Worm (Caenorhabditis elegans): ENCODE measurements around the gene srz-97.
A peak's percentile ranks its signal among the peaks of the same experiment; 100 is the strongest.

srz-97 gene

ce11 chrV:14422317-14422716 lies 45.7 kb downstream of the srz-97 start, which contains the start of gene pas-1:
TSS of gene pas-1 (minus strand) at chrV:14422618.
- TF ChIP-seq zag-1 (tag; optimal IDR thresholded peaks at IDR 0.05), result no peak
- no peak for TF ChIP-seq elt-3 (tag; optimal IDR thresholded peaks at IDR 0.05)
- TF ChIP-seq ceh-82 (tag; optimal IDR thresholded peaks at IDR 0.05), result no peak
- TF ChIP-seq skn-1 (tag; optimal IDR thresholded peaks at IDR 0.05), result no peak
- no peak for TF ChIP-seq unc-39 (tag; optimal IDR thresholded peaks at IDR 0.05)
- no peak for TF ChIP-seq sem-4 (tag; optimal IDR thresholded peaks at IDR 0.05)
- no peak for TF ChIP-seq alr-1 (tag; optimal IDR thresholded peaks at IDR 0.05)
- TF ChIP-seq egl-27 (tag; optimal IDR thresholded peaks at IDR 0.05), result no peak
- no peak for TF ChIP-seq crh-2 (tag; optimal IDR thresholded peaks at IDR 0.05)
- TF ChIP-seq R02D3.7 (tag; optimal IDR thresholded peaks at IDR 0.05), result no peak
- no peak for TF ChIP-seq unc-62 (GFP tag; optimal IDR thresholded peaks at IDR 0.05)
- TF ChIP-seq aly-2 (tag; optimal IDR thresholded peaks at IDR 0.05), result no peak
- TF ChIP-seq nhr-10 (tag; optimal IDR thresholded peaks at IDR 0.05), result no peak
- no peak for TF ChIP-seq Y55F3AM.14 (GFP tag; optimal IDR thresholded peaks at IDR 0.05)
- no peak for TF ChIP-seq lin-39 (tag; optimal IDR thresholded peaks at IDR 0.05)
- no peak for TF ChIP-seq nhr-6 (tag; optimal IDR thresholded peaks at IDR 0.05)
- TF ChIP-seq nhr-129 (tag; optimal IDR thresholded peaks at IDR 0.05), result no peak
- no peak for TF ChIP-seq fos-1 (tag; optimal IDR thresholded peaks at IDR 0.05)
- no peak for TF ChIP-seq mbf-1 (tag; optimal IDR thresholded peaks at IDR 0.05)
- no peak for TF ChIP-seq ceh-16 (tag; optimal IDR thresholded peaks at IDR 0.05)

DNA sequence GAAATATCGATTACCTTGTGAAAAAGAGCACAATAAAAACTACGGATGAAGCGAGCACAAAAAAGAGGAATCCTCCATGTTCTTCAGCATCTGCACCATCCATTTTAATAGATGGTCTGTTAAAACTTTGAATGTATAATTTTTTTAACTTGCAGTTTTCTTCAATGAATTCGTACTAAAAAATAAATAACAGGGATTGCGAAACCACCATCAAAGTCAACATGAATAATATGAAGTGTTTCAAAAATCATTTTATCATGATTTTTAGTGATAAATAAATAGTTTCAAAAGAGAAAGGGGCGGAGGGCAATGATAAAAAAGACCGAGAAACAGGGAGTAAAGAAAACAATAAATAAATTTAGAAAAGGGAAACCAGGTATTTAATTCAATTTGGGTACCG lies 46.7 kb downstream of the srz-97 start, which contains the start of gene dhs-22:
TSS of gene dhs-22 (minus strand) at position 116 of the 400 bp plus-strand sequence.
- no peak for TF ChIP-seq blmp-1 (tag; optimal IDR thresholded peaks at IDR 0.05; ENCODE audit: insufficient read depth)
- TF ChIP-seq lin-11 (tag; optimal IDR thresholded peaks at IDR 0.05), result no peak
- TF ChIP-seq ztf-1 (GFP tag; conservative IDR thresholded peaks at IDR 0.05), result no peak
- no peak for TF ChIP-seq snpc-4 (tag; optimal IDR thresholded peaks at IDR 0.05)
- TF ChIP-seq dmd-4 (tag; optimal IDR thresholded peaks at IDR 0.05), result no peak
- TF ChIP-seq elt-3 (tag; optimal IDR thresholded peaks at IDR 0.05), result no peak
- no peak for TF ChIP-seq ztf-4 (tag; optimal IDR thresholded peaks at IDR 0.05)
- TF ChIP-seq zag-1 (tag; optimal IDR thresholded peaks at IDR 0.05), result no peak

DNA sequence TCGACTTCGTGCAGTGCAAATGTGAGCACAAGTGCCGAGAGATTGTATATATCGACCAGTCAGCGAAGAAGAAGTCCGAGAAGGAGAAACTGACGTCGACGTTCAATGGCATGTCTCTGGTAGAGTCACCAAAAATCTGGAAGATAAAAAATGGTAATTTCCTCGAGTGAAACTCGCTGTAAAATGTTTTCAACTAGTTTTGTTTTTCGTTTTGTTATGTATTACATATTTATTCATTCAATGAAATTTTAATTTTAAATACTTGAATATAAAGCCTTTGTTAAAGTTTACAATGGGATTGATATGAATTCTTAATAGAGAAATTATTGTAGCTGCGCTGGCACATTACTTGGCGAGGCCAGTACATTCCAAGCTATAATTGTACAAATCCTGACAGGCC lies 48.2 kb downstream of the srz-97 start:
- TF ChIP-seq nhr-6 (tag; optimal IDR thresholded peaks at IDR 0.05) (no peak), Y55F3AM.14 (GFP tag; optimal IDR thresholded peaks at IDR 0.05) (no peak), peb-1 (tag; optimal IDR thresholded peaks at IDR 0.05) (no peak), snpc-4 (tag; optimal IDR thresholded peaks at IDR 0.05) (no peak), dmd-4 (tag; optimal IDR thresholded peaks at IDR 0.05) (no peak), mdl-1 (tag; optimal IDR thresholded peaks at IDR 0.05) (no peak)

DNA sequence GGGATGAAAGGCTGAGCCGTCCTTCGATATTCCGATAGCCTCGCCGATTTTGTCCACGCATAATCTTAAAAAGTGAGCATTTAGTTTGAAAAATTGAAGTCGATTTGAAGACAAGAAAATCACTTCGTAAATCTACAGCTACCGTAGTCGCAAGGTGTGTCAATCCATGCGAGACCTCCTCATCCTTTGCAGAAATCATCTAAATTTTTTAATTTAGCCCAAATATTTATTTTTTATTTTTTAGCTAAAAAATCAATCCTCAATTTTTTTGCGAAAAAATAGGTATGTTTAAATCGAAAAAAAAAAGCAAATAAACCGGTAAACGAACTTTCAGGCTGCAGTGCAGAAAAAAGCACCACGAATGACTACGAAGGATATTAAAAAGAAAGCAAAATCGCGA lies 50.3 kb downstream of the srz-97 start, which contains the start of the genes nxf-2 and set-31:
TSS of gene nxf-2 (minus strand) at position 101 of the 400 bp plus-strand sequence.
TSS of gene set-31 (plus strand) at position 169 of the 400 bp plus-strand sequence.
- no peak for TF ChIP-seq nhr-21 (tag; optimal IDR thresholded peaks at IDR 0.05)
- TF ChIP-seq peb-1 (tag; optimal IDR thresholded peaks at IDR 0.05), result no peak
- no peak for TF ChIP-seq unc-39 (tag; optimal IDR thresholded peaks at IDR 0.05)
- no peak for TF ChIP-seq lin-13 (GFP tag; optimal IDR thresholded peaks at IDR 0.05)
- peak in 1 of 2 experiments; percentile 41 for TF ChIP-seq lsy-2 (tag; optimal IDR thresholded peaks at IDR 0.05)
- TF ChIP-seq unc-62 (GFP tag; optimal IDR thresholded peaks at IDR 0.05), result no peak

- peak; percentile 70 for TF ChIP-seq unc-55 (GFP tag; optimal IDR thresholded peaks at IDR 0.05)
- TF ChIP-seq nhr-6 (tag; optimal IDR thresholded peaks at IDR 0.05), result no peak
- TF ChIP-seq mbf-1 (tag; optimal IDR thresholded peaks at IDR 0.05), result no peak
- TF ChIP-seq nhr-77 (tag; optimal IDR thresholded peaks at IDR 0.05), result no peak
- TF ChIP-seq mdl-1 (tag; optimal IDR thresholded peaks at IDR 0.05), result peak in 1 of 2 experiments; percentile 43
- TF ChIP-seq ztf-11 (tag; optimal IDR thresholded peaks at IDR 0.05), result no peak
- TF ChIP-seq gmeb-1 (tag; optimal IDR thresholded peaks at IDR 0.05), result peak; percentile 81
- TF ChIP-seq skn-1 (tag; optimal IDR thresholded peaks at IDR 0.05), result no peak
- TF ChIP-seq unc-62 (GFP tag; optimal IDR thresholded peaks at IDR 0.05), result no peak
- TF ChIP-seq F13H6.1 (tag; optimal IDR thresholded peaks at IDR 0.05), result peak; percentile 60
- no peak for TF ChIP-seq mab-5 (tag; optimal IDR thresholded peaks at IDR 0.05)
- no peak for TF ChIP-seq elt-1 (tag; optimal IDR thresholded peaks at IDR 0.05)
- TF ChIP-seq lin-39 (tag; optimal IDR thresholded peaks at IDR 0.05), result no peak
- peak; percentile 30 for TF ChIP-seq sem-4 (tag; optimal IDR thresholded peaks at IDR 0.05)
- no peak for TF ChIP-seq lin-11 (tag; optimal IDR thresholded peaks at IDR 0.05)
- peak; percentile 84 for TF ChIP-seq C34F6.9 (tag; optimal IDR thresholded peaks at IDR 0.05)
- peak; percentile 73 for TF ChIP-seq sma-3 (GFP tag; optimal IDR thresholded peaks at IDR 0.05)
- TF ChIP-seq nhr-237 (tag; optimal IDR thresholded peaks at IDR 0.05), result no peak
- peak; percentile 90 for TF ChIP-seq fos-1 (tag; optimal IDR thresholded peaks at IDR 0.05)
- no peak for TF ChIP-seq nhr-11 (tag; optimal IDR thresholded peaks at IDR 0.05)
- no peak for TF ChIP-seq ceh-16 (tag; optimal IDR thresholded peaks at IDR 0.05)
- TF ChIP-seq elt-3 (tag; optimal IDR thresholded peaks at IDR 0.05), result no peak
- no peak for TF ChIP-seq egl-27 (tag; optimal IDR thresholded peaks at IDR 0.05)
- TF ChIP-seq nhr-129 (tag; optimal IDR thresholded peaks at IDR 0.05), result peak; percentile 61
- peak; percentile 71 to 88 for TF ChIP-seq lsy-2 (tag; optimal IDR thresholded peaks at IDR 0.05)
- TF ChIP-seq ztf-1 (GFP tag; conservative IDR thresholded peaks at IDR 0.05), result no peak
- no peak for TF ChIP-seq ztf-4 (tag; optimal IDR thresholded peaks at IDR 0.05)
- TF ChIP-seq nhr-23 (tag; optimal IDR thresholded peaks at IDR 0.05), result no peak
Observed at ce11 chrV:14414964-14415564, 53.0 kb downstream of the srz-97 start, which contains the start of the genes nxf-1 and C15H11.11. TSS of gene nxf-1 (minus strand) at chrV:14415014. TSS of gene C15H11.11 (plus strand) at chrV:14415499.

All from whole organism, L2 larva.